Worm (Caenorhabditis elegans): Measurements from ENCODE around the gene T01C4.8.

The T01C4.8 gene

ce11 chrV:7087340-7087739 lies 42.0 kb downstream of the T01C4.8 start:
- no peak for TF ChIP-seq lsy-12 (tag; optimal IDR thresholded peaks at IDR 0.05)
- TF ChIP-seq fkh-10 (GFP tag; optimal IDR thresholded peaks at IDR 0.05), result no peak
- no peak for TF ChIP-seq daf-12 (tag; optimal IDR thresholded peaks at IDR 0.05)
- TF ChIP-seq ZK546.5 (tag; optimal IDR thresholded peaks at IDR 0.05), result no peak
- no peak for TF ChIP-seq nhr-76 (tag; optimal IDR thresholded peaks at IDR 0.05)
- TF ChIP-seq lin-15B (tag; optimal IDR thresholded peaks at IDR 0.05), result no peak
- TF ChIP-seq fkh-2 (tag; optimal IDR thresholded peaks at IDR 0.05), result no peak
- TF ChIP-seq nhr-237 (tag; optimal IDR thresholded peaks at IDR 0.05), result no peak
- no peak for TF ChIP-seq jun-1 (tag; optimal IDR thresholded peaks at IDR 0.05)
- no peak for TF ChIP-seq elt-2 (tag; optimal IDR thresholded peaks at IDR 0.05)
- TF ChIP-seq ama-1 (optimal IDR thresholded peaks at IDR 0.05), result no peak
- no peak for TF ChIP-seq nhr-11 (tag; optimal IDR thresholded peaks at IDR 0.05)
- TF ChIP-seq pqm-1 (tag; optimal IDR thresholded peaks at IDR 0.05), result no peak
- no peak for TF ChIP-seq nhr-12 (tag; optimal IDR thresholded peaks at IDR 0.05)
- TF ChIP-seq elt-1 (tag; optimal IDR thresholded peaks at IDR 0.05), result no peak
- TF ChIP-seq R02D3.7 (tag; optimal IDR thresholded peaks at IDR 0.05), result no peak
- TF ChIP-seq unc-39 (tag; optimal IDR thresholded peaks at IDR 0.05), result no peak

- peak; percentile 59 for TF ChIP-seq nhr-23 (tag; optimal IDR thresholded peaks at IDR 0.05)
- no peak for TF ChIP-seq pqm-1 (tag; optimal IDR thresholded peaks at IDR 0.05)
- TF ChIP-seq ceh-28 (tag; optimal IDR thresholded peaks at IDR 0.05), result peak; percentile 18
These were observed 43.7 kb downstream of the T01C4.8 start, which contains the start of gene VC5.2 for ce11 chrV:7085518-7086104. Gene VC5.2, plus strand, starts transcription at chrV:7085956.

DNA sequence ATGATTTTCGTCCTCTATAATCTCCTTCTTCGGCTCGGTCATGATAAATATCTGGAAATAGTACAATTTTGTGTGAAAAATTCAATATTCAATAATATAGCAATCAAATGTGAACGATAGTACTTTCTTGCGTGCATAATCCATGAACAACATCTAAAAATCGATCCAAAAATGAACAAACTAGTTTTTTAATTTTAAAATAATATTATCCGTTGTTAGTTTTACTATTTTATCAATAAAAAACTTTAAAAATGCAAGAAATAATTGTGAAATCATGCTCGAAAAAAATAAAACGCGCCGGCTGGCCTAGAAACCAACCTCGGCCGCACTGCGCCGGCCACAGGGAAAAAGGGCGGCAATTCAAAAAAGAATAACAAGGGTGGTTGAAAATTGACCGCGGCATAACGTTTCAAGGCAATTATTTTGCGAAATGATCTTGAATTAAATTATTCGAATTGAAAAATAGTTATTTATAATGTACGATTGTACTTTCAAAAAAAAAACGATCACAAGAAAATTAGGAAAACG lies 44.7 kb downstream of the T01C4.8 start, which contains the start of gene mys-1:
mys-1 (minus strand) TSS at position 51 of the 528 bp plus-strand sequence.
- TF ChIP-seq nhr-77 (tag; optimal IDR thresholded peaks at IDR 0.05) (no peak), lin-15B (tag; optimal IDR thresholded peaks at IDR 0.05) (peak; percentile 65), egl-27 (tag; optimal IDR thresholded peaks at IDR 0.05) (no peak), nfya-1 (tag; optimal IDR thresholded peaks at IDR 0.05; ENCODE audit: insufficient read depth) (peak; percentile 49), pha-4 (tag; optimal IDR thresholded peaks at IDR 0.05) (peak; percentile 50), ztf-4 (tag; optimal IDR thresholded peaks at IDR 0.05) (no peak), lin-39 (tag; optimal IDR thresholded peaks at IDR 0.05) (peak; percentile 5), hmg-11 (tag; optimal IDR thresholded peaks at IDR 0.05) (peak; percentile 65), nhr-43 (tag; optimal IDR thresholded peaks at IDR 0.05; ENCODE audit: poor library complexity, severe bottlenecking) (peak; percentile 55), ama-1 (optimal IDR thresholded peaks at IDR 0.05) (no peak), ceh-82 (tag; optimal IDR thresholded peaks at IDR 0.05) (no peak), fkh-2 (tag; optimal IDR thresholded peaks at IDR 0.05) (no peak), ceh-16 (tag; optimal IDR thresholded peaks at IDR 0.05) (no peak), snpc-4 (tag; optimal IDR thresholded peaks at IDR 0.05) (peak; percentile 57), nhr-23 (tag; optimal IDR thresholded peaks at IDR 0.05) (peak; percentile 64)

DNA sequence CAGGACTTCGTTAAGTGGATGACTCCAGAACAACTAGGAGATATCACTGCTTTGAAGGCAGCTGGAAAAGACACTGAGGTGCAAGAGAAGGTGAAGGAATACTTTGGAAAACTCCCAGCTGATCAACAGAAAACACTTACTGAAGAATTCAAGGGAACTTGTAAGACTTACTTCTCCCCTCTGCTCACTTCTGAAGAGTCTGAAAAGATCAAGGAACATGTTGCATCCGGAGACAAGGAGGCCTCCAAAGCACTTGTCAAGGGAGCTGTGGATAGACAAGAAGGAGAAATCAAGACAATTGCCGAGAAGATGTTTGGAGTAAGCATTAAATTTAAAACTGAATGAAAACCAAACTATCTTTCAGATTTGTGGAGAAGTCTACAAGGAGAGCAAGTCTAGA lies 50.0 kb downstream of the T01C4.8 start:
- TF ChIP-seq R02D3.7 (tag; optimal IDR thresholded peaks at IDR 0.05) (no peak), nhr-237 (tag; optimal IDR thresholded peaks at IDR 0.05) (no peak), mml-1 (tag; optimal IDR thresholded peaks at IDR 0.05) (no peak), egl-5 (tag; optimal IDR thresholded peaks at IDR 0.05) (no peak), lin-15B (tag; optimal IDR thresholded peaks at IDR 0.05) (no peak), ztf-4 (tag; optimal IDR thresholded peaks at IDR 0.05) (no peak), ceh-9 (tag; optimal IDR thresholded peaks at IDR 0.05) (no peak)

Measured in whole organism, L3 larva.